Worm (Caenorhabditis elegans) whole organism, L4 larva: ENCODE measurements around the gene T26G10.5.
A peak's percentile ranks its signal among the peaks of the same experiment; 100 is the strongest.

Experiments
- F37D6.2 ChIP-seq: sonication (generic microtip); optimal IDR thresholded peaks from 2 replicates; lab custom pipeline; 2016; ENCODE audit warnings: mild to moderate bottlenecking, missing genetic modification characterization, missing compliant biosample characterization
- F44E2.7 ChIP-seq: fragments of 200-800 bp; sonication (Bioruptor generic); IDR thresholded peaks from 2 replicates; pipeline ENCODE4 v2.1.2; 2022; ENCODE audit warnings: missing genetic modification characterization, missing compliant biosample characterization
- F49E8.2 ChIP-seq: sonication (generic microtip); optimal IDR thresholded peaks from 2 replicates; lab custom pipeline; 2016; ENCODE audit warnings: missing compliant biosample characterization, mild to moderate bottlenecking, missing genetic modification characterization, borderline replicate concordance
- Y105C5A.15 ChIP-seq: fragments of 200-800 bp; sonication (Bioruptor generic); IDR thresholded peaks from 2 replicates; pipeline ENCODE4 v1.3.6; 2022; ENCODE audit warnings: missing genetic modification characterization, missing compliant biosample characterization
- Y75B8A.6 ChIP-seq: fragments of 200-800 bp; sonication (Bioruptor generic); IDR thresholded peaks from 2 replicates; pipeline ENCODE4 v1.3.6; 2022; ENCODE audit warnings: missing genetic modification reagents, missing genetic modification characterization, missing compliant biosample characterization
- ZK337.2 ChIP-seq: fragments of 200-800 bp; sonication (Bioruptor generic); IDR thresholded peaks from 2 replicates; pipeline ENCODE4 v1.3.6; 2022; ENCODE audit warnings: missing genetic modification reagents, missing genetic modification characterization, missing compliant biosample characterization
- ZK546.5 ChIP-seq, 2 experiments: sonication (generic microtip); optimal IDR thresholded peaks; 2 replicates each; lab custom pipeline; 2017; ENCODE audit warnings: missing biosample characterization in 2 of 2, missing genetic modification characterization in 2 of 2
- ama-1 ChIP-seq: fragments of 150-350 bp; optimal IDR thresholded peaks from 2 replicates; lab custom pipeline; 2014; ENCODE audit warnings: inconsistent platforms, mixed read lengths
- ceh-28 ChIP-seq: fragments of 150-350 bp; optimal IDR thresholded peaks from 2 replicates; lab custom pipeline; 2014; ENCODE audit warnings: missing biosample characterization, missing genetic modification reagents, missing genetic modification characterization
- ceh-32 ChIP-seq: sonication (generic microtip); optimal IDR thresholded peaks from 2 replicates; lab custom pipeline; 2016; ENCODE audit warnings: mild to moderate bottlenecking, missing genetic modification characterization, missing compliant biosample characterization; ENCODE audit not compliant: poor library complexity
- ceh-82 ChIP-seq: sonication (generic microtip); optimal IDR thresholded peaks from 2 replicates; lab custom pipeline; 2017; ENCODE audit warnings: missing biosample characterization, missing genetic modification characterization
- ces-1 ChIP-seq: fragments of 150-350 bp; sonication (generic microtip); optimal IDR thresholded peaks from 4 replicates; lab custom pipeline; 2014; ENCODE audit warnings: missing biosample characterization, missing genetic modification reagents, missing genetic modification characterization
- cey-2 ChIP-seq: sonication (generic microtip); optimal IDR thresholded peaks from 3 replicates; lab custom pipeline; 2017; ENCODE audit warnings: missing genetic modification characterization, mild to moderate bottlenecking, missing compliant biosample characterization, antibody characterized with exemption, borderline replicate concordance; ENCODE audit not compliant: insufficient read depth
- daf-16 ChIP-seq, 3 experiments: sonication (generic microtip); optimal IDR thresholded peaks; 2 replicates each; lab custom pipeline; 2016 to 2017; ENCODE audit warnings: missing genetic modification characterization in 3 of 3, missing genetic modification reagents in 3 of 3, mild to moderate bottlenecking in 2 of 3, missing compliant biosample characterization in 2 of 3, missing biosample characterization in 1 of 3, moderate library complexity in 1 of 3
- daf-19 ChIP-seq: fragments of 200-800 bp; sonication (Bioruptor generic); conservative IDR thresholded peaks from 2 replicates; pipeline ENCODE4 v1.3.6; 2022; ENCODE audit warnings: missing genetic modification characterization, missing compliant biosample characterization
- daf-8 ChIP-seq: fragments of 200-800 bp; sonication (Bioruptor generic); IDR thresholded peaks from 2 replicates; pipeline ENCODE4 v1.3.6; 2022; ENCODE audit warnings: missing genetic modification characterization, missing compliant biosample characterization
- dmd-6 ChIP-seq: fragments of 200-800 bp; sonication (Bioruptor generic); IDR thresholded peaks from 2 replicates; pipeline ENCODE4 v1.3.6; 2022; ENCODE audit warnings: missing genetic modification reagents, missing genetic modification characterization, missing compliant biosample characterization
- dmd-9 ChIP-seq: fragments of 200-800 bp; sonication (Bioruptor generic); IDR thresholded peaks from 2 replicates; pipeline ENCODE4 v1.3.6; 2022; ENCODE audit warnings: missing genetic modification reagents, missing genetic modification characterization, missing compliant biosample characterization
- dpl-1 ChIP-seq: fragments of 150-350 bp; optimal IDR thresholded peaks from 2 replicates; lab custom pipeline; 2014; ENCODE audit warnings: missing biosample characterization, missing genetic modification reagents, missing genetic modification characterization
- duxl-1 ChIP-seq: sonication (generic microtip); optimal IDR thresholded peaks from 2 replicates; lab custom pipeline; 2016; ENCODE audit warnings: mild to moderate bottlenecking, missing genetic modification characterization, moderate library complexity, missing compliant biosample characterization; ENCODE audit not compliant: poor library complexity
- dve-1 ChIP-seq: sonication (generic microtip); optimal IDR thresholded peaks from 2 replicates; lab custom pipeline; 2017; ENCODE audit warnings: antibody characterized with exemption, mild to moderate bottlenecking, missing genetic modification characterization, missing compliant biosample characterization; ENCODE audit not compliant: insufficient read depth
- hif-1 ChIP-seq, 2 experiments: sonication (generic microtip); optimal IDR thresholded peaks; 2 replicates each; lab custom pipeline; 2016 to 2017; ENCODE audit warnings: missing compliant biosample characterization in 2 of 2, missing genetic modification characterization in 2 of 2, missing genetic modification reagents in 2 of 2, missing genotype in 2 of 2, mild to moderate bottlenecking in 1 of 2
- hlh-11 ChIP-seq: fragments of 200-800 bp; sonication (Bioruptor generic); optimal IDR thresholded peaks from 2 replicates; lab custom pipeline; 2018; ENCODE audit warnings: mild to moderate bottlenecking, missing genetic modification characterization, missing compliant biosample characterization
- hmg-1.1 ChIP-seq: fragments of 200-800 bp; sonication (Bioruptor generic); IDR thresholded peaks from 2 replicates; pipeline ENCODE4 v1.3.6; 2022; ENCODE audit warnings: missing genetic modification reagents, missing genetic modification characterization, missing compliant biosample characterization
- jun-1 ChIP-seq: fragments of 150-350 bp; optimal IDR thresholded peaks from 2 replicates; lab custom pipeline; 2014; ENCODE audit warnings: missing biosample characterization, missing genetic modification reagents, missing genetic modification characterization
- lim-7 ChIP-seq: fragments of 200-800 bp; sonication (Bioruptor generic); IDR thresholded peaks from 2 replicates; pipeline ENCODE4 v1.3.6; 2022; ENCODE audit warnings: missing genetic modification characterization, missing compliant biosample characterization
- lin-38 ChIP-seq: fragments of 200-800 bp; sonication (Bioruptor generic); IDR thresholded peaks from 2 replicates; pipeline ENCODE4 v1.3.6; 2022; ENCODE audit warnings: missing genetic modification reagents, missing genetic modification characterization, missing compliant biosample characterization
- lsy-2 ChIP-seq, 2 experiments: fragments of 150-350 bp in 1 of 2; sonication (generic microtip) in 1 of 2; optimal IDR thresholded peaks; 2 replicates each; lab custom pipeline; 2014 to 2017; ENCODE audit warnings: missing biosample characterization in 2 of 2, missing genetic modification characterization in 2 of 2
- madf-5 ChIP-seq, 2 experiments: fragments of 200-800 bp; sonication (Bioruptor generic); IDR thresholded peaks; 2 replicates each; pipeline ENCODE4 v1.3.6; 2022; ENCODE audit warnings: missing compliant biosample characterization in 2 of 2, missing genetic modification characterization in 2 of 2
- mdl-1 ChIP-seq, 2 experiments: fragments of 150-350 bp in 1 of 2; sonication (generic microtip) in 1 of 2; optimal IDR thresholded peaks; 2 replicates each; lab custom pipeline; 2014 to 2017; ENCODE audit warnings: missing biosample characterization in 2 of 2, missing genetic modification characterization in 2 of 2
- mdt-29 ChIP-seq: fragments of 200-800 bp; sonication (Bioruptor generic); IDR thresholded peaks from 2 replicates; pipeline ENCODE4 v1.3.6; 2022; ENCODE audit warnings: missing genetic modification reagents, missing genetic modification characterization, missing compliant biosample characterization
- mep-1 ChIP-seq: fragments of 150-350 bp; sonication (generic microtip); optimal IDR thresholded peaks from 3 replicates; lab custom pipeline; 2014; ENCODE audit warnings: missing biosample characterization, missing genetic modification characterization
- mes-2 ChIP-seq: sonication (generic microtip); optimal IDR thresholded peaks from 2 replicates; lab custom pipeline; 2016; ENCODE audit warnings: missing genotype, mild to moderate bottlenecking, missing genetic modification characterization, missing compliant biosample characterization; ENCODE audit not compliant: poor library complexity, severe bottlenecking
- nhr-102 ChIP-seq: sonication (generic microtip); optimal IDR thresholded peaks from 2 replicates; lab custom pipeline; 2016; ENCODE audit warnings: mild to moderate bottlenecking, missing genetic modification characterization, moderate library complexity, missing compliant biosample characterization
- nhr-111 ChIP-seq: fragments of 200-800 bp; sonication (Bioruptor generic); optimal IDR thresholded peaks from 2 replicates; lab custom pipeline; 2018; ENCODE audit warnings: mild to moderate bottlenecking, missing genetic modification characterization, missing compliant biosample characterization
- nhr-28 ChIP-seq: fragments of 150-350 bp; optimal IDR thresholded peaks from 2 replicates; lab custom pipeline; 2014; ENCODE audit warnings: missing biosample characterization, missing genetic modification characterization
- nhr-6 ChIP-seq: fragments of 150-350 bp; optimal IDR thresholded peaks from 2 replicates; lab custom pipeline; 2014; ENCODE audit warnings: missing biosample characterization, missing genetic modification characterization
- pqm-1 ChIP-seq: sonication (generic microtip); optimal IDR thresholded peaks from 2 replicates; lab custom pipeline; 2017; ENCODE audit warnings: missing biosample characterization, missing genetic modification characterization
- rbr-2 ChIP-seq: sonication (generic microtip); optimal IDR thresholded peaks from 2 replicates; lab custom pipeline; 2016; ENCODE audit warnings: missing genotype, missing genetic modification characterization, missing compliant biosample characterization
- tra-1 ChIP-seq: fragments of 200-800 bp; sonication (Bioruptor generic); IDR thresholded peaks from 2 replicates; pipeline ENCODE4 v1.3.6; 2022; ENCODE audit warnings: missing genetic modification reagents, missing genetic modification characterization, missing compliant biosample characterization
- unc-130 ChIP-seq: sonication (generic microtip); optimal IDR thresholded peaks from 2 replicates; lab custom pipeline; 2016; ENCODE audit warnings: missing genetic modification reagents, missing genetic modification characterization, missing compliant biosample characterization
- unc-62 ChIP-seq, 3 experiments: fragments of 150-350 bp in 1 of 3; sonication (generic microtip); optimal IDR thresholded peaks in 2 of 3; peaks in 1 of 3; 1 replicate in 1 of 3; 2 replicates in 2 of 3; lab custom pipeline; 2014 to 2017; ENCODE audit warnings: missing biosample characterization in 3 of 3, missing genetic modification characterization in 3 of 3, missing genetic modification reagents in 3 of 3, missing genotype in 1 of 3
- vab-7 ChIP-seq: fragments of 200-800 bp; sonication (Bioruptor generic); IDR thresholded peaks from 2 replicates; pipeline ENCODE4 v1.3.6; 2022; ENCODE audit warnings: missing genetic modification reagents, missing genetic modification characterization, missing compliant biosample characterization
- zip-2 ChIP-seq: fragments of 150-350 bp; optimal IDR thresholded peaks from 2 replicates; lab custom pipeline; 2014; ENCODE audit warnings: missing biosample characterization, missing genetic modification characterization
- ztf-11 ChIP-seq: fragments of 150-350 bp; optimal IDR thresholded peaks from 2 replicates; lab custom pipeline; 2014; ENCODE audit warnings: missing biosample characterization, missing genetic modification characterization

T26G10.5 gene

ce11 chrIII:9467095-9467494, 40.9 kb upstream of the T26G10.5 start, which contains the start of gene baf-1 (continued):
- TF ChIP-seq hlh-11 (peak; percentile 32), dmd-9 (no peak), madf-5 (GFP tag; IDR thresholded peaks at IDR 0.05; lab: Robert Waterston, UW) (no peak), ZK546.5 (tag; optimal IDR thresholded peaks at IDR 0.05; lab: Kevin White, UChicago) (no peak), pqm-1 (tag; lab: Kevin White, UChicago) (peak; percentile 49), mdt-29 (GFP tag; lab: Robert Waterston, UW) (no peak), jun-1 (no peak), ama-1 (no peak), lin-38 (GFP tag; lab: Robert Waterston, UW) (peak; percentile 98), ztf-11 (no peak), vab-7 (no peak), mes-2 (peak; percentile 87), lim-7 (GFP tag; lab: Robert Waterston, UW) (no peak), F37D6.2 (tag; lab: Kevin White, UChicago) (no peak), lsy-2 (tag; optimal IDR thresholded peaks at IDR 0.05; lab: Kevin White, UChicago) (peak in 1 of 2 experiments; percentile 78), daf-19 (GFP tag; lab: Robert Waterston, UW) (no peak), ceh-82 (tag; lab: Kevin White, UChicago) (no peak), ZK337.2 (no peak), Y75B8A.6 (GFP tag; lab: Robert Waterston, UW) (no peak), cey-2 (tag; lab: Kevin White, UChicago) (no peak), hmg-1.1 (GFP tag; lab: Robert Waterston, UW) (0 out of 2 replicates have a peak, but pooled peaks have one; percentile 26), tra-1 (GFP tag; lab: Robert Waterston, UW) (no peak), zip-2 (no peak), nhr-6 (tag; lab: Kevin White, UChicago) (peak; percentile 59), dve-1 (tag; lab: Kevin White, UChicago) (peak; percentile 73), ceh-32 (tag; lab: Kevin White, UChicago) (no peak), duxl-1 (peak; percentile 72), F49E8.2 (tag; lab: Kevin White, UChicago) (no peak), Y105C5A.15 (GFP tag; lab: Robert Waterston, UW) (no peak), mdl-1 (tag; optimal IDR thresholded peaks at IDR 0.05; lab: Kevin White, UChicago) (no peak), nhr-111 (GFP tag; lab: Kevin White, UChicago) (no peak)

ce11 chrIII:9465865-9466264, 39.7 kb upstream of the T26G10.5 start, which contains the start of gene B0464.6:
Gene B0464.6, minus strand, starts transcription at chrIII:9465965.
- TF ChIP-seq ceh-28 (tag; lab: Kevin White, UChicago): no peak
- no peak for TF ChIP-seq madf-5 (GFP tag; IDR thresholded peaks at IDR 0.05; lab: Robert Waterston, UW)
- TF ChIP-seq zip-2: no peak
- peak in 1 of 2 experiments; percentile 65 for TF ChIP-seq unc-62 (GFP tag; optimal IDR thresholded peaks at IDR 0.05 in 1 of 2; lab: Kevin White, UChicago)
- no peak for TF ChIP-seq unc-62 (tag; optimal IDR thresholded peaks at IDR 0.05; lab: Kevin White, UChicago)
- no peak for TF ChIP-seq hif-1 (tag; optimal IDR thresholded peaks at IDR 0.05; lab: Kevin White, UChicago)
- TF ChIP-seq dve-1 (tag; lab: Kevin White, UChicago): no peak
- TF ChIP-seq, all 104 proteins: peak for 1

ce11 chrIII:9465424-9465823, 39.2 kb upstream of the T26G10.5 start, which contains the start of gene B0464.9:
Gene B0464.9, plus strand, starts transcription at chrIII:9465767.
- TF ChIP-seq dve-1 (tag; lab: Kevin White, UChicago) (peak; percentile 51), ceh-82 (tag; lab: Kevin White, UChicago) (no peak), ces-1 (no peak), nhr-28 (peak; percentile 14), daf-16 (GFP tag; optimal IDR thresholded peaks at IDR 0.05; lab: Kevin White, UChicago) (no peak), daf-16 (tag; optimal IDR thresholded peaks at IDR 0.05; lab: Kevin White, UChicago) (peak; percentile 14), rbr-2 (peak; percentile 13), nhr-102 (tag; lab: Kevin White, UChicago) (peak; percentile 30), dpl-1 (GFP tag; lab: Kevin White, UChicago) (peak; percentile 78), hif-1 (tag; optimal IDR thresholded peaks at IDR 0.05; lab: Kevin White, UChicago) (peak in 1 of 2 experiments; percentile 78), F44E2.7 (GFP tag; lab: Robert Waterston, UW) (no peak), dmd-6 (GFP tag; lab: Robert Waterston, UW) (peak; percentile 40), unc-130 (GFP tag; lab: Kevin White, UChicago) (peak; percentile 85), daf-8 (GFP tag; lab: Robert Waterston, UW) (no peak), hlh-11 (peak; percentile 16), mep-1 (tag; lab: Kevin White, UChicago) (peak; percentile 36), lin-38 (GFP tag; lab: Robert Waterston, UW) (peak; percentile 77), duxl-1 (peak; percentile 68), ZK546.5 (tag; optimal IDR thresholded peaks at IDR 0.05; lab: Kevin White, UChicago) (no peak), lsy-2 (tag; optimal IDR thresholded peaks at IDR 0.05; lab: Kevin White, UChicago) (peak in 1 of 2 experiments; percentile 80), mes-2 (peak; percentile 96)
